Worm (Caenorhabditis elegans): ENCODE results near the gene scl-13.

ce11 chrV:3766904-3767303 is 44.5 kb downstream of the scl-13 start, which contains the start of gene Y39H10A.1:
- TF ChIP-seq ama-1 (optimal IDR thresholded peaks at IDR 0.05) (no peak), F13C5.2 (tag; optimal IDR thresholded peaks at IDR 0.05) (no peak), ets-7 (tag; optimal IDR thresholded peaks at IDR 0.05) (no peak), hmg-4 (GFP tag; optimal IDR thresholded peaks at IDR 0.05) (no peak), hmbx-1 (tag; optimal IDR thresholded peaks at IDR 0.05) (no peak), sea-1 (GFP tag; conservative IDR thresholded peaks at IDR 0.05) (no peak), tra-4 (tag; optimal IDR thresholded peaks at IDR 0.05) (no peak)

Data from whole organism, early embryonic.